Worm (Caenorhabditis elegans): Measurements from ENCODE around the gene ceh-39.

ceh-39 gene

DNA sequence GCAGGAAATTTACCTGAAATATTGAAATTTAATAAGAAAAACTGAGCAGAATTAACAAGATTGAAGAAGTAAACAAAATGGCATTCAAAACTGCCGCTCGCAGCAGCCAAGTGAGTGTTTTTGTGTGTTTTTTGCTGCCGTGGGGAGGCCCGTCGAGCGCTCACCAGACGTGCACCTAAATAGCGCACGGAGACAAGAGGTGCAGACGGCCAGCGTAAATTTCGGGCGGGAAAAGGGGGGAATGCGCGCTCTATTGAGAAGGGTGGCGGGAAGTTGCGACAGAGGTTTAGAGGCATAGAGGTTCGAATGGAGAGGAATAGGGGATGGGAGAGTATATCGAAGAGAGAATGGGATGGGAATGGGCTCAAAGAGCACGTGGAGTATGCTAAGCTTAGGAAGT lies at the start of gene ceh-39 (continued):
- peak; percentile 48 for TF ChIP-seq duxl-1 (tag; optimal IDR thresholded peaks at IDR 0.05; ENCODE audit: poor library complexity)

DNA sequence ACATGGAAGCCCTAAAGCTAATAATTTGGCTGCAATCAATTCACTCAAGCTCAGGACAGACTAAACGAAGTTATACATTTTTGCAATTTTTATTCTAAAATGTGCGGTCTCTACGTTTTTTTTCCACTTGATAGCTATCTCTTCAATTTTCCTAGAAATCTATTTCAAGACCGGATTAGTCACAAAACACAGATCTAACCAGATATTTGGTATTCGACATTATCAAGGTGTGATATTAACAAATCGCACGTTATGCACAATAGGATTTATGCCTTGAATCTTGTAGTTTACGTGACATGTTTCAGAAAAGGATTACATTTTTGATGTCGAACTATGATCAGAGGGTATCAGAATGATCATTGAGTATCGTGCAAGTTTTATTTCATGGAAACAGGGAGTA lies 45.5 kb upstream of the ceh-39 start:
- no peak for TF ChIP-seq nhr-42 (GFP tag; IDR thresholded peaks at IDR 0.05)
- TF ChIP-seq R02D3.7 (tag; optimal IDR thresholded peaks at IDR 0.05) = no peak
- TF ChIP-seq nhr-102 (tag; optimal IDR thresholded peaks at IDR 0.05) = no peak
- TF ChIP-seq lim-7 (GFP tag; IDR thresholded peaks at IDR 0.05) = no peak
- no peak for TF ChIP-seq dmd-8 (GFP tag; IDR thresholded peaks at IDR 0.05)
- TF ChIP-seq F26F4.8 (GFP tag; conservative IDR thresholded peaks at IDR 0.05) = no peak

DNA sequence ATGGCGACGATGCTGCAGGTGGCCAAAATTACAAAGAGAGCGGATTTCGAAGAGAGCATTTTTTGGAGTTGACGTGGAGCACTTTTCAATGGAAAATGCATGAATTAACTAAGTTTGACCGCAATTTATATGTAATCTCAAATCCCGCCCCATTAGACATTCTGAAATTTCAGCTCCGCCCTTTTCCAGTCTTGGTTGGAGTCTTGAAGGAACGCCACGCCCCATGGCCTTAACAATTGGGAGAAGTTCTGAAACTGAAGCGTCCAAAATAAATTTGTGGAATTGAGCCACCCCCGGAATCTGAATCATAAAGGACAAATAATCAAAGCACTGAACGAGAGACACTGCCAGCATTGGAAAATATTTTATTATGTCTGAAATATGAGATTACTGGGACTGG lies 41.3 kb upstream of the ceh-39 start, which contains the start of gene B0294.1:
TSS of gene B0294.1 (minus strand) at position 101 of the 400 bp plus-strand sequence.
- no peak for TF ChIP-seq skn-1 (tag; optimal IDR thresholded peaks at IDR 0.05)
- TF ChIP-seq ceh-62 (tag; optimal IDR thresholded peaks at IDR 0.05) = no peak
- no peak for TF ChIP-seq nhr-11 (tag; optimal IDR thresholded peaks at IDR 0.05)
- no peak for TF ChIP-seq sdz-12 (GFP tag; optimal IDR thresholded peaks at IDR 0.05)
- no peak for TF ChIP-seq zfp-2 (tag; optimal IDR thresholded peaks at IDR 0.05)
- no peak for TF ChIP-seq ztf-11 (tag; optimal IDR thresholded peaks at IDR 0.05)
- no peak for TF ChIP-seq Y105C5A.15 (GFP tag; IDR thresholded peaks at IDR 0.05)
- no peak for TF ChIP-seq egl-43 (GFP tag; IDR thresholded peaks at IDR 0.05)
- no peak for TF ChIP-seq ces-1 (GFP tag; optimal IDR thresholded peaks at IDR 0.05)
- TF ChIP-seq nhr-25 (tag; optimal IDR thresholded peaks at IDR 0.05; ENCODE audit: borderline replicate concordance, insufficient read depth) = no peak
- TF ChIP-seq nhr-10 (tag; optimal IDR thresholded peaks at IDR 0.05) = no peak
- no peak for TF ChIP-seq pqm-1 (tag; optimal IDR thresholded peaks at IDR 0.05)

ce11 chrX:1891887-1892286 lies 35.9 kb upstream of the ceh-39 start, which contains the start of gene B0294.3:
Gene B0294.3, plus strand, starts transcription at chrX:1892187.
- TF ChIP-seq tag-97 (GFP tag; IDR thresholded peaks at IDR 0.05) (no peak), spr-3 (GFP tag; optimal IDR thresholded peaks at IDR 0.05) (no peak), nhr-25 (tag; optimal IDR thresholded peaks at IDR 0.05; ENCODE audit: borderline replicate concordance, insufficient read depth) (no peak), lin-38 (GFP tag; IDR thresholded peaks at IDR 0.05) (no peak), zip-11 (GFP tag; IDR thresholded peaks at IDR 0.05) (no peak), unc-39 (tag; optimal IDR thresholded peaks at IDR 0.05) (no peak), madf-9 (GFP tag; conservative IDR thresholded peaks at IDR 0.05) (no peak), ztf-7 (tag; optimal IDR thresholded peaks at IDR 0.05) (no peak), F26F4.8 (GFP tag; conservative IDR thresholded peaks at IDR 0.05) (no peak)

- TF ChIP-seq unc-62 (GFP tag; optimal IDR thresholded peaks at IDR 0.05 in 1 of 2) (peak in 1 of 2 experiments; percentile 93), unc-62 (tag; optimal IDR thresholded peaks at IDR 0.05) (no peak), spr-3 (GFP tag; optimal IDR thresholded peaks at IDR 0.05) (no peak), ZK546.5 (tag; optimal IDR thresholded peaks at IDR 0.05) (no peak)
Measured at ce11 chrX:1890817-1891216, 34.8 kb upstream of the ceh-39 start.

DNA sequence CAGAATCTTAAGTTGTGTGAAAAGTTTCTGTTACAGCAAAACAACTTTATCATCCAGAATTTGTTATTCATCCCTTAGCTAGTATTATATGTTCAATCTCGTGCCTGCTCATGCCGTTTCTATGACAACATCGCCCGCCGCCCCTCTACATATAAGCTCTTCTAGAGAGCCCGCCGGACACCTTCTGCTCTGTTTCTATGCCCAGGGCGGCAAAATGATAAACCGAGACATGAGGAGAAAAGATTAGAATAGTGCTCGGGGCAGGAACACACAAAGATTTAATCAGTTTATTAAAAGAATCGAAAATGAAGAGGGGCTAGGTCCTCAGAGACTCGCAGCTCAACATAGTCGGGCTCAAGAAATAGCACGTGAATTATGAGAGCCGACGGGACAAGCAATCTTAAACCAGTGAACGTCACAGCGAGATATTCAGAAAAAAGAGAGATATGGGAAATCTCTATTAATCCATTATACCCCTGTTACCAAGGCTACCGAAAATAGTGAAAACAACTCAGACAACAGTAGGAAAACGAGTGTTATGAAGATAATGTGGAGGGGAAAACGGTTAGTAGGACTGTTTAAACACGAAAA lies 32.6 kb upstream of the ceh-39 start:
- TF ChIP-seq lin-38 (GFP tag; IDR thresholded peaks at IDR 0.05) (no peak), ceh-82 (tag; optimal IDR thresholded peaks at IDR 0.05) (no peak), mdl-1 (tag; optimal IDR thresholded peaks at IDR 0.05) (peak; percentile 20), lin-15B (tag; optimal IDR thresholded peaks at IDR 0.05) (no peak), hlh-11 (tag; optimal IDR thresholded peaks at IDR 0.05) (peak; percentile 58), F10B5.3 (tag; optimal IDR thresholded peaks at IDR 0.05) (peak; percentile 81), ztf-7 (tag; optimal IDR thresholded peaks at IDR 0.05) (no peak), zag-1 (tag; optimal IDR thresholded peaks at IDR 0.05) (no peak), Y75B8A.6 (GFP tag; IDR thresholded peaks at IDR 0.05) (no peak), dmd-8 (GFP tag; IDR thresholded peaks at IDR 0.05) (no peak), ceh-62 (tag; optimal IDR thresholded peaks at IDR 0.05) (no peak), mep-1 (tag; optimal IDR thresholded peaks at IDR 0.05) (peak; percentile 81), nhr-111 (GFP tag; optimal IDR thresholded peaks at IDR 0.05) (no peak), lin-39 (tag; optimal IDR thresholded peaks at IDR 0.05) (no peak), gei-8 (GFP tag; optimal IDR thresholded peaks at IDR 0.05) (no peak), tra-1 (GFP tag; IDR thresholded peaks at IDR 0.05) (no peak; the same call in 1 of the 2 replicates), ces-1 (GFP tag; optimal IDR thresholded peaks at IDR 0.05) (no peak), nhr-42 (GFP tag; IDR thresholded peaks at IDR 0.05) (no peak; the same call in 1 of the 2 replicates), ZK337.2 (GFP tag; IDR thresholded peaks at IDR 0.05) (0 out of 2 replicates have a peak, but pooled peaks have one; percentile 50), egl-27 (tag; optimal IDR thresholded peaks at IDR 0.05) (no peak)
